Worm (Caenorhabditis elegans) whole organism, L3 larva: Measurements from ENCODE around the gene sre-15.
A peak's percentile ranks its signal among the peaks of the same experiment; 100 is the strongest.

Source experiments
- R02D3.7 ChIP-seq: fragments of 150-350 bp; optimal IDR thresholded peaks from 2 replicates; lab custom pipeline; 2014; ENCODE audit warnings: missing biosample characterization, missing genetic modification characterization
- ZK546.5 ChIP-seq: sonication (generic microtip); optimal IDR thresholded peaks from 2 replicates; lab custom pipeline; 2017; ENCODE audit warnings: missing biosample characterization, missing genetic modification characterization
- aly-2 ChIP-seq: fragments of 150-350 bp; optimal IDR thresholded peaks from 2 replicates; lab custom pipeline; 2014; ENCODE audit warnings: missing biosample characterization, missing genetic modification characterization
- ama-1 ChIP-seq: fragments of 150-350 bp; optimal IDR thresholded peaks from 2 replicates; lab custom pipeline; 2018
- ceh-16 ChIP-seq: sonication (generic microtip); optimal IDR thresholded peaks from 2 replicates; lab custom pipeline; 2017; ENCODE audit warnings: missing biosample characterization, missing genetic modification characterization
- ceh-28 ChIP-seq: fragments of 150-350 bp; optimal IDR thresholded peaks from 2 replicates; lab custom pipeline; 2014; ENCODE audit warnings: missing biosample characterization, missing genetic modification reagents, missing genetic modification characterization
- ceh-82 ChIP-seq: fragments of 150-350 bp; optimal IDR thresholded peaks from 2 replicates; lab custom pipeline; 2014; ENCODE audit warnings: missing biosample characterization, missing genetic modification characterization
- daf-12 ChIP-seq: fragments of 150-350 bp; optimal IDR thresholded peaks from 2 replicates; lab custom pipeline; 2014; ENCODE audit warnings: missing biosample characterization, missing genetic modification reagents, missing genetic modification characterization
- egl-27 ChIP-seq: sonication (generic microtip); optimal IDR thresholded peaks from 4 replicates; lab custom pipeline; 2017; ENCODE audit warnings: missing biosample characterization, missing genetic modification reagents, missing genetic modification characterization
- egl-5 ChIP-seq: fragments of 150-350 bp; optimal IDR thresholded peaks from 2 replicates; lab custom pipeline; 2017; ENCODE audit warnings: missing biosample characterization, missing genetic modification reagents, missing genetic modification characterization, inconsistent platforms
- elt-2 ChIP-seq: sonication (generic microtip); optimal IDR thresholded peaks from 2 replicates; lab custom pipeline; 2016; ENCODE audit warnings: missing genetic modification reagents, mild to moderate bottlenecking, missing genetic modification characterization, missing compliant biosample characterization
- elt-3 ChIP-seq, 3 experiments: fragments of 150-350 bp in 1 of 3; sonication (generic microtip) in 2 of 3; optimal IDR thresholded peaks; 2 replicates in 2 of 3; 4 replicates in 1 of 3; lab custom pipeline; 2014 to 2017; ENCODE audit warnings: missing biosample characterization in 3 of 3, missing genetic modification characterization in 3 of 3
- eor-1 ChIP-seq, 2 experiments: fragments of 150-350 bp; optimal IDR thresholded peaks; 2 replicates each; lab custom pipeline; 2014 to 2018; ENCODE audit warnings: missing biosample characterization in 2 of 2, missing genetic modification characterization in 2 of 2
- fkh-10 ChIP-seq: sonication (generic microtip); optimal IDR thresholded peaks from 2 replicates; lab custom pipeline; 2017; ENCODE audit warnings: missing biosample characterization, missing genetic modification reagents, missing genetic modification characterization
- fkh-2 ChIP-seq: fragments of 150-350 bp; optimal IDR thresholded peaks from 2 replicates; lab custom pipeline; 2014; ENCODE audit warnings: missing biosample characterization, missing genetic modification reagents, missing genetic modification characterization
- fos-1 ChIP-seq: fragments of 150-350 bp; optimal IDR thresholded peaks from 2 replicates; lab custom pipeline; 2014; ENCODE audit warnings: missing biosample characterization, missing genetic modification characterization
- hmg-11 ChIP-seq: sonication (generic microtip); optimal IDR thresholded peaks from 2 replicates; lab custom pipeline; 2016; ENCODE audit warnings: missing genetic modification characterization, missing compliant biosample characterization
- jun-1 ChIP-seq: fragments of 150-350 bp; optimal IDR thresholded peaks from 2 replicates; lab custom pipeline; 2014; ENCODE audit warnings: missing biosample characterization, missing genetic modification reagents, missing genetic modification characterization
- lin-15B ChIP-seq: fragments of 150-350 bp; optimal IDR thresholded peaks from 2 replicates; lab custom pipeline; 2014; ENCODE audit warnings: missing biosample characterization, missing genetic modification characterization
- lin-39 ChIP-seq: fragments of 150-350 bp; optimal IDR thresholded peaks from 2 replicates; lab custom pipeline; 2018; ENCODE audit warnings: missing biosample characterization, missing genetic modification reagents, missing genetic modification characterization
- lsy-12 ChIP-seq: sonication (generic microtip); optimal IDR thresholded peaks from 2 replicates; lab custom pipeline; 2016; ENCODE audit warnings: mild to moderate bottlenecking, missing genetic modification characterization, missing compliant biosample characterization
- mml-1 ChIP-seq: fragments of 150-350 bp; sonication (generic microtip); optimal IDR thresholded peaks from 3 replicates; lab custom pipeline; 2014; ENCODE audit warnings: missing biosample characterization, missing genetic modification characterization
- nfya-1 ChIP-seq: sonication (generic microtip); optimal IDR thresholded peaks from 2 replicates; lab custom pipeline; 2017; ENCODE audit warnings: missing genetic modification characterization, mild to moderate bottlenecking, missing compliant biosample characterization, antibody characterized with exemption, moderate library complexity; ENCODE audit not compliant: insufficient read depth
- nhr-11 ChIP-seq: fragments of 150-350 bp; optimal IDR thresholded peaks from 2 replicates; lab custom pipeline; 2014; ENCODE audit warnings: missing biosample characterization, missing genetic modification characterization
- nhr-12 ChIP-seq: fragments of 150-350 bp; optimal IDR thresholded peaks from 2 replicates; lab custom pipeline; 2014; ENCODE audit warnings: missing biosample characterization, missing genetic modification characterization
- nhr-23 ChIP-seq: fragments of 150-350 bp; optimal IDR thresholded peaks from 2 replicates; lab custom pipeline; 2014; ENCODE audit warnings: missing biosample characterization, missing genetic modification reagents, missing genetic modification characterization
- nhr-25 ChIP-seq: sonication (generic microtip); optimal IDR thresholded peaks from 2 replicates; lab custom pipeline; 2017; ENCODE audit warnings: missing biosample characterization, missing genetic modification characterization
- nhr-43 ChIP-seq: sonication (generic microtip); optimal IDR thresholded peaks from 2 replicates; lab custom pipeline; 2016; ENCODE audit warnings: mild to moderate bottlenecking, missing genetic modification characterization, missing compliant biosample characterization; ENCODE audit not compliant: poor library complexity, severe bottlenecking
- nhr-67 ChIP-seq: fragments of 150-350 bp; optimal IDR thresholded peaks from 2 replicates; lab custom pipeline; 2014; ENCODE audit warnings: missing biosample characterization, missing genetic modification characterization
- nhr-76 ChIP-seq: fragments of 150-350 bp; sonication (generic microtip); optimal IDR thresholded peaks from 5 replicates; lab custom pipeline; 2014; ENCODE audit warnings: missing biosample characterization, missing genetic modification characterization
- nhr-77 ChIP-seq: fragments of 150-350 bp; optimal IDR thresholded peaks from 2 replicates; lab custom pipeline; 2014; ENCODE audit warnings: missing biosample characterization, missing genetic modification characterization
- pha-4 ChIP-seq: fragments of 150-350 bp; optimal IDR thresholded peaks from 2 replicates; lab custom pipeline; 2014; ENCODE audit warnings: missing biosample characterization, missing genetic modification reagents, missing genetic modification characterization
- pqm-1 ChIP-seq: fragments of 150-350 bp; optimal IDR thresholded peaks from 2 replicates; lab custom pipeline; 2017; ENCODE audit warnings: missing biosample characterization, missing genetic modification characterization, inconsistent platforms
- sea-2 ChIP-seq: fragments of 150-350 bp; sonication (generic microtip); optimal IDR thresholded peaks from 4 replicates; lab custom pipeline; 2014; ENCODE audit warnings: missing biosample characterization, missing genetic modification reagents, missing genetic modification characterization
- skn-1 ChIP-seq: fragments of 150-350 bp; optimal IDR thresholded peaks from 2 replicates; lab custom pipeline; 2014; ENCODE audit warnings: missing biosample characterization, missing genetic modification characterization
- tbx-2 ChIP-seq: sonication (generic microtip); optimal IDR thresholded peaks from 2 replicates; lab custom pipeline; 2016; ENCODE audit warnings: mild to moderate bottlenecking, missing genetic modification characterization, missing compliant biosample characterization
- unc-62 ChIP-seq: fragments of 150-350 bp; sonication (generic microtip); optimal IDR thresholded peaks from 4 replicates; lab custom pipeline; 2014; ENCODE audit warnings: missing biosample characterization, missing genetic modification reagents, missing genetic modification characterization
- zag-1 ChIP-seq: fragments of 150-350 bp; optimal IDR thresholded peaks from 2 replicates; lab custom pipeline; 2014; ENCODE audit warnings: missing biosample characterization, missing genetic modification characterization
- ztf-11 ChIP-seq: fragments of 150-350 bp; optimal IDR thresholded peaks from 2 replicates; lab custom pipeline; 2014; ENCODE audit warnings: missing biosample characterization, missing genetic modification characterization
- ztf-4 ChIP-seq: fragments of 150-350 bp; optimal IDR thresholded peaks from 2 replicates; lab custom pipeline; 2014; ENCODE audit warnings: missing biosample characterization, missing genetic modification characterization

The sre-15 gene

ce11 chrIV:12227012-12227411 lies 17.6 kb downstream of the sre-15 start, which contains the start of gene mlt-3:
TSS of gene mlt-3 (minus strand) at chrIV:12227112.
- TF ChIP-seq egl-27 (tag; lab: Kevin White, UChicago) (no peak), unc-62 (GFP tag; lab: Kevin White, UChicago) (no peak), nhr-76 (no peak), ZK546.5 (no peak), lin-15B (tag; lab: Kevin White, UChicago) (no peak), jun-1 (tag; lab: Kevin White, UChicago) (no peak), nhr-77 (no peak), elt-2 (tag; lab: Kevin White, UChicago) (no peak), daf-12 (tag; lab: Kevin White, UChicago) (no peak), fkh-10 (GFP tag; lab: Kevin White, UChicago) (no peak), sea-2 (no peak), nhr-11 (no peak), egl-5 (no peak), nfya-1 (tag; lab: Kevin White, UChicago) (no peak), elt-3 (tag; optimal IDR thresholded peaks at IDR 0.05; lab: Kevin White, UChicago) (no peak), nhr-25 (tag; lab: Kevin White, UChicago) (no peak), fkh-2 (tag; lab: Kevin White, UChicago) (no peak), nhr-43 (no peak), nhr-67 (tag; lab: Kevin White, UChicago) (no peak), pqm-1 (no peak)

- TF ChIP-seq nhr-11 (no peak), ztf-11 (tag; lab: Kevin White, UChicago) (no peak), elt-3 (tag; optimal IDR thresholded peaks at IDR 0.05; lab: Kevin White, UChicago) (no peak), lsy-12 (tag; lab: Kevin White, UChicago) (no peak), nhr-12 (no peak), nhr-23 (tag; lab: Kevin White, UChicago) (no peak), zag-1 (no peak), tbx-2 (tag; lab: Kevin White, UChicago) (no peak), nhr-76 (no peak), egl-5 (no peak), unc-62 (GFP tag; lab: Kevin White, UChicago) (no peak), eor-1 (tag; optimal IDR thresholded peaks at IDR 0.05; lab: Kevin White, UChicago) (no peak), ceh-16 (no peak), egl-27 (tag; lab: Kevin White, UChicago) (no peak)
- TF ChIP-seq, all 47 proteins: peak for 0
Observed at ce11 chrIV:12219309-12219708, 25.3 kb downstream of the sre-15 start, which contains the start of gene F35G2.5. TSS of gene F35G2.5 (plus strand) at chrIV:12219609.

- TF ChIP-seq daf-12 (tag; lab: Kevin White, UChicago): no peak
- TF ChIP-seq nhr-25 (tag; lab: Kevin White, UChicago): no peak
- TF ChIP-seq hmg-11 (tag; lab: Kevin White, UChicago): no peak
- TF ChIP-seq nhr-23 (tag; lab: Kevin White, UChicago): no peak
- no peak for TF ChIP-seq ceh-82 (tag; lab: Kevin White, UChicago)
- no peak for TF ChIP-seq pha-4
- TF ChIP-seq pqm-1: no peak
- no peak for TF ChIP-seq egl-27 (tag; lab: Kevin White, UChicago)
- TF ChIP-seq ZK546.5: no peak
- TF ChIP-seq eor-1 (tag; optimal IDR thresholded peaks at IDR 0.05; lab: Kevin White, UChicago): no peak
- TF ChIP-seq unc-62 (GFP tag; lab: Kevin White, UChicago): no peak
- no peak for TF ChIP-seq nhr-43
- no peak for TF ChIP-seq elt-2 (tag; lab: Kevin White, UChicago)
- no peak for TF ChIP-seq nhr-11
- no peak for TF ChIP-seq ceh-28 (tag; lab: Kevin White, UChicago)
- no peak for TF ChIP-seq sea-2
- TF ChIP-seq nhr-76: no peak
- TF ChIP-seq ztf-4 (tag; lab: Kevin White, UChicago): no peak
- TF ChIP-seq mml-1: no peak
- no peak for TF ChIP-seq ztf-11 (tag; lab: Kevin White, UChicago)
Observed at ce11 chrIV:12218253-12218652, 26.4 kb downstream of the sre-15 start.

ce11 chrIV:12217142-12217541 lies 27.5 kb downstream of the sre-15 start:
- TF ChIP-seq fkh-10 (GFP tag; lab: Kevin White, UChicago): no peak
- TF ChIP-seq lin-15B (tag; lab: Kevin White, UChicago): no peak
- TF ChIP-seq ztf-4 (tag; lab: Kevin White, UChicago): no peak
- no peak for TF ChIP-seq pqm-1
- no peak for TF ChIP-seq zag-1
- TF ChIP-seq nhr-23 (tag; lab: Kevin White, UChicago): peak; percentile 78
- no peak for TF ChIP-seq nhr-67 (tag; lab: Kevin White, UChicago)
- no peak for TF ChIP-seq fkh-2 (tag; lab: Kevin White, UChicago)
- peak; percentile 75 for TF ChIP-seq ama-1 (lab: Kevin White, UChicago)
- TF ChIP-seq nhr-12: no peak
- no peak for TF ChIP-seq aly-2
- no peak for TF ChIP-seq jun-1 (tag; lab: Kevin White, UChicago)
- no peak for TF ChIP-seq skn-1 (tag; lab: Kevin White, UChicago)
- no peak for TF ChIP-seq nfya-1 (tag; lab: Kevin White, UChicago)
- TF ChIP-seq R02D3.7 (tag; lab: Kevin White, UChicago): no peak
- no peak for TF ChIP-seq sea-2
- TF ChIP-seq nhr-76: no peak
- no peak for TF ChIP-seq fos-1 (tag; lab: Kevin White, UChicago)
- no peak for TF ChIP-seq mml-1
- TF ChIP-seq nhr-77: no peak
- peak; percentile 38 for TF ChIP-seq nhr-25 (tag; lab: Kevin White, UChicago)
- no peak for TF ChIP-seq lsy-12 (tag; lab: Kevin White, UChicago)
- TF ChIP-seq pha-4: no peak
- TF ChIP-seq lin-39 (tag; lab: Kevin White, UChicago): no peak
- TF ChIP-seq ceh-16: no peak
